Fruit fly (Drosophila melanogaster) whole organism: Measurements from ENCODE around the gene LSm-4.

ENCODE experiments used
- CG8478 ChIP-seq: fragments of >200 bp; optimal IDR thresholded peaks from 2 replicates; lab custom pipeline; 2018; ENCODE audit warnings: inconsistent platforms
- Dll ChIP-seq: fragments of >200 bp; optimal IDR thresholded peaks from 2 replicates; lab custom pipeline; 2017
- EcR ChIP-seq, 2 experiments: fragments of >200 bp; optimal IDR thresholded peaks; 2 replicates each; lab custom pipeline; 2017; ENCODE audit warnings: missing biosample characterization in 2 of 2, missing genetic modification characterization in 2 of 2, missing genetic modification reagents in 2 of 2
- pan ChIP-seq: fragments of >200 bp; optimal IDR thresholded peaks from 2 replicates; lab custom pipeline; 2017
- psq ChIP-seq: fragments of >200 bp; optimal IDR thresholded peaks from 2 replicates; lab custom pipeline; 2017
- usp ChIP-seq: fragments of >200 bp; optimal IDR thresholded peaks from 2 replicates; lab custom pipeline; 2017; ENCODE audit warnings: missing biosample characterization, missing genetic modification characterization, mixed read lengths

LSm-4 gene

DNA sequence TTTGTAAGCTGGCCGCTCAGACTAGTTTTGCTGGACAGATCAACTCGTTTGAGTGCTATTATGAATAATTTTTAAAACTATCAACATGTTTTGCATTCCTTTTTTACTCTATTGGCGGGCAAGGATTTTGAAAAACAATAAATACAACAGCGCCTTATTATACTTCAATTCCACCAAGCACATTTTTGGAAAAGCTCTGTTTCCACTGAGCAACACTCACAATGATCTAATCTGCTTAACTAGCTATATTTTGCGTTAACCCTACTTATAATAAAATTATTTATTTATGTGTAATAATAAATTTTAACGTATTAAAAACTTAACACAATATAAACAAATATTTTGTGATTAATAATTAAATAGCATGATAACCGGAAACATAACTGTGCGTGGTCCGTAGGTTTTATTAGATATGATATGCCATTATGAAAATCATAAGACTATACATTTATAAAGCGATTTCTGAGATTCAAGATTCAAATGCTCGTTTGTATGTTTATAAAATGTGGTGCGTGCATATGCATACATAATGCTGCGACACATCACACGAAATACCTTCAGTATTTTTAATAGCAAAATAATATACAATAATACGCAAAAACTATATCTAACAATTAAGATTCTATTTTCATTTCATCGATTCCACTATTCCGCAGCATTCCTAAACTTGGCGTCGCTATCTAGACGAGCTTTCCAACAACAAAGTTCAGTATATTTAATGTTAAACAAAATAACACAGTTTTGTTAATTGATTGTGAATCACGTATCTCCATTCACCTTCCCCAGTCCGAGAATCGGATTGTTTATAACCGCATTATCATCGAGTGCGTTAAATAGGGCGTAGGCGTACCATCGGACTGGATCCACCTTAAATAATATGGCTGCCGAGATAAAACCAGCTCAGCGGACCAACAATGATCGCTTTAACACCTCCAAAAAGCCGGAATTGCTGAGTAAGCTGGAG lies 17.9 kb upstream of the LSm-4 start, which contains the start of the genes pie and Wdfy2:
Gene pie, minus strand, starts transcription at position 138 of the 964 bp plus-strand sequence.
Gene Wdfy2, plus strand, starts transcription at position 649 of the 964 bp plus-strand sequence.
- TF ChIP-seq CG8478 (lab: Kevin White, UChicago) (no peak), EcR (GFP tag; optimal IDR thresholded peaks at IDR 0.05; lab: Kevin White, UChicago) (no peak), Dll (no peak), usp (no peak), psq (lab: Kevin White, UChicago) (no peak), pan (no peak)

- TF ChIP-seq Dll (no peak), CG8478 (lab: Kevin White, UChicago) (no peak), psq (lab: Kevin White, UChicago) (no peak), usp (no peak), EcR (GFP tag; optimal IDR thresholded peaks at IDR 0.05; lab: Kevin White, UChicago) (no peak)
Observed at dm6 chr2L:10418981-10419380, 14.0 kb upstream of the LSm-4 start, which contains the start of gene RfC3. Gene RfC3 (plus strand): TSS chr2L:10419190.

dm6 chr2L:10413251-10414127 lies 8.5 kb upstream of the LSm-4 start, which contains the start of the genes CG5355 and Klp31E:
Gene CG5355 (minus strand): TSS chr2L:10413463.
Gene Klp31E (plus strand): TSS chr2L:10414017.
- no peak for TF ChIP-seq CG8478 (lab: Kevin White, UChicago)
- no peak for TF ChIP-seq EcR (GFP tag; optimal IDR thresholded peaks at IDR 0.05; lab: Kevin White, UChicago)
- no peak for TF ChIP-seq pan
- TF ChIP-seq psq (lab: Kevin White, UChicago) = no peak
- TF ChIP-seq usp = no peak

dm6 chr2L:10408122-10408576 lies 3.1 kb upstream of the LSm-4 start, which contains the start of the genes Ip259 and RpS27A:
Gene Ip259 (plus strand): TSS chr2L:10408352.
Gene RpS27A (plus strand): TSS chr2L:10408352.
- TF ChIP-seq pan (no peak), psq (lab: Kevin White, UChicago) (no peak), EcR (GFP tag; optimal IDR thresholded peaks at IDR 0.05; lab: Kevin White, UChicago) (no peak), CG8478 (lab: Kevin White, UChicago) (no peak), Dll (no peak), usp (no peak)

DNA sequence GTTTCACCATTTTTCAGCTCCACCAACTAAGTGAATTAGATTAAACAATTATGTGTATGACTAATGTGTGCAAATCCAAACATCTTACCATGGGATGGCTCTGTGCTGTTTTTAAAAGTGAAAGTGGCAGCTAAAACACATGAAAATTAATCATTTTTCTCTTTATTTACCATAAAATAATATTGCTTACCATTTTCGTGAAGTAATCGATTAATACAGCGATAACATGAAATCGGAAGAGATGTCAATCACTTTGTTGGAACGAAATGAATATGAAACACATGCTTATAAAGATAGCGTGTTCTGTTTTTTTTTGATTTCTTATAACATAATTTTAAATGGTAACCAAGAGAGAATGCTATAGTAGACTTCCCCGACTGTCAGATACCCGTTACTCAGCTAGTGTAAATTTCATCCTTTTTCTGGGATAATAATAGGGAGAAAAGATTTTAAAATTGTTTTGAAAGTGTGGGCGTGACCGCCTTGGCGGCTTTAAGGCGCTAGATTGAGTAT lies 1.1 kb downstream of the LSm-4 start:
- TF ChIP-seq CG8478 (lab: Kevin White, UChicago) (no peak), pan (no peak), EcR (GFP tag; optimal IDR thresholded peaks at IDR 0.05; lab: Kevin White, UChicago) (no peak), psq (lab: Kevin White, UChicago) (no peak), Dll (no peak), usp (no peak)

- TF ChIP-seq usp (no peak), CG8478 (lab: Kevin White, UChicago) (no peak), pan (no peak), psq (lab: Kevin White, UChicago) (no peak), Dll (no peak), EcR (GFP tag; optimal IDR thresholded peaks at IDR 0.05; lab: Kevin White, UChicago) (no peak)
Observed at dm6 chr2L:10396877-10397587, 8.0 kb downstream of the LSm-4 start.

DNA sequence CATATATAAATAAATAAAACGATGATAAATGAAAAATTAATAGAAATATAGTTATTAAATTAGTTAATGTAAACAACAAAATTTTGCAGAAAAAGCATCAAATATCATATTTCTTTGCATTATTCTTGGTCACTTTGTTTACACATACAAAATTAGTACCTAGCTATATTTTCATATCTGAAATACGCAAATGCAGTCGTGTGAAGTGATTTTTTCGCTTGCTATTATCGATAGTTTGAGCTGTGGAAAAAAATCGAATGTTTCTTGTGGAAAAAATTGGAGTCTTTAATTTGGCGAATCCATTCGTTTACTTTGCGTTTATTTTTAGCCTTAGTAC lies 8.5 kb downstream of the LSm-4 start, which contains the start of gene Cnot4:
Gene Cnot4, plus strand, starts transcription at position 229 of the 337 bp plus-strand sequence.
- TF ChIP-seq psq (lab: Kevin White, UChicago) (no peak), Dll (no peak), CG8478 (lab: Kevin White, UChicago) (no peak), EcR (GFP tag; optimal IDR thresholded peaks at IDR 0.05; lab: Kevin White, UChicago) (no peak), pan (no peak), usp (no peak)

- TF ChIP-seq usp (no peak), EcR (GFP tag; optimal IDR thresholded peaks at IDR 0.05; lab: Kevin White, UChicago) (no peak), psq (lab: Kevin White, UChicago) (no peak)
Observed at dm6 chr2L:10395642-10396487, 9.1 kb downstream of the LSm-4 start, which contains the start of gene Mdh1. Gene Mdh1 (minus strand): TSS chr2L:10396332.

DNA sequence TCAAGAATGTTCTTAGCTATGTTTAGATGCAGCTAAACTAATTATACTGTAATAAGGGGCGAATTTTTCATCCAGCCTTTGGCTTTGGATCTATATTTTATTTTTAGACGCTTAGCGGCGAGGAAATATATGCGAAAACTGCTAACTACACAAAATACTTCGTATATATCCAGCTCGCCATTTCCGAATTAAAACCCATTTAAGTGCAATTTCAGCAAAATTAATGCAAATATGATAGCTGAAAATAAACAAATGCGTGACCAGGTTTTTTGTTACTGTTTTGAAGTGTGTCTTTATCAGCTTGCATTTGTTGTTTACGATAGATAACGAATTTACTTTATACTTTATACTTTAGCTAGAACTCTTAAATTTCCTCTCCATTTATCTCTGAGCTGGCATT lies 10.0 kb downstream of the LSm-4 start:
- TF ChIP-seq EcR (GFP tag; optimal IDR thresholded peaks at IDR 0.05; lab: Kevin White, UChicago) (no peak), Dll (no peak), CG8478 (lab: Kevin White, UChicago) (no peak), usp (no peak), psq (lab: Kevin White, UChicago) (no peak)

- TF ChIP-seq EcR (GFP tag; optimal IDR thresholded peaks at IDR 0.05; lab: Kevin White, UChicago) (no peak), psq (lab: Kevin White, UChicago) (no peak), usp (no peak), Dll (no peak), CG8478 (lab: Kevin White, UChicago) (no peak), pan (no peak)
Observed at dm6 chr2L:10393467-10393866, 11.5 kb downstream of the LSm-4 start.
